Worm (Caenorhabditis elegans) whole organism, mixed stage, embryonic: ENCODE measurements around the gene ssna-1.
A peak's percentile ranks its signal among the peaks of the same experiment; 100 is the strongest.

Source experiments
- M03D4.4 ChIP-seq: sonication (generic microtip); optimal IDR thresholded peaks from 2 replicates; lab custom pipeline; 2017; ENCODE audit warnings: mild to moderate bottlenecking, missing genetic modification characterization, missing compliant biosample characterization
- bed-3 ChIP-seq: fragments of 200-800 bp; sonication (Bioruptor generic); optimal IDR thresholded peaks from 3 replicates; lab custom pipeline; 2018; ENCODE audit warnings: mild to moderate bottlenecking, missing genetic modification characterization, moderate library complexity, missing compliant biosample characterization
- blmp-1 ChIP-seq: fragments of 150-350 bp; optimal IDR thresholded peaks from 2 replicates; lab custom pipeline; 2014; ENCODE audit warnings: missing biosample characterization, missing genetic modification characterization
- ceh-39 ChIP-seq: fragments of 150-350 bp; optimal IDR thresholded peaks from 2 replicates; lab custom pipeline; 2014; ENCODE audit warnings: missing biosample characterization, missing genetic modification characterization
- ceh-43 ChIP-seq: fragments of 200-800 bp; sonication (Bioruptor generic); optimal IDR thresholded peaks from 2 replicates; lab custom pipeline; 2018; ENCODE audit warnings: mild to moderate bottlenecking, missing genetic modification characterization, moderate library complexity, missing compliant biosample characterization
- ceh-83 ChIP-seq: fragments of 200-800 bp; sonication (Bioruptor generic); optimal IDR thresholded peaks from 2 replicates; lab custom pipeline; 2018; ENCODE audit warnings: mild to moderate bottlenecking, missing genetic modification characterization, missing compliant biosample characterization
- ces-1 ChIP-seq: fragments of 150-350 bp; optimal IDR thresholded peaks from 2 replicates; lab custom pipeline; 2014; ENCODE audit warnings: missing biosample characterization, missing genetic modification reagents, missing genetic modification characterization
- cnd-1 ChIP-seq: fragments of 200-800 bp; sonication (Bioruptor generic); optimal IDR thresholded peaks from 2 replicates; lab custom pipeline; 2018; ENCODE audit warnings: mild to moderate bottlenecking, missing genetic modification characterization, missing compliant biosample characterization
- drap-1 ChIP-seq: fragments of 200-800 bp; sonication (Bioruptor generic); optimal IDR thresholded peaks from 3 replicates; lab custom pipeline; 2018; ENCODE audit warnings: mild to moderate bottlenecking, missing genetic modification characterization, missing compliant biosample characterization
- elt-1 ChIP-seq: sonication (generic microtip); optimal IDR thresholded peaks from 2 replicates; lab custom pipeline; 2017; ENCODE audit warnings: missing genetic modification characterization, mild to moderate bottlenecking, missing compliant biosample characterization, antibody characterized with exemption, moderate library complexity, borderline replicate concordance; ENCODE audit not compliant: insufficient read depth
- elt-3 ChIP-seq: fragments of 150-350 bp; optimal IDR thresholded peaks from 2 replicates; lab custom pipeline; 2014; ENCODE audit warnings: missing biosample characterization, missing genetic modification characterization
- flh-1 ChIP-seq: fragments of 200-800 bp; sonication (Bioruptor generic); optimal IDR thresholded peaks from 2 replicates; lab custom pipeline; 2018; ENCODE audit warnings: mild to moderate bottlenecking, missing genetic modification characterization, moderate library complexity, missing compliant biosample characterization
- ham-2 ChIP-seq: fragments of 200-800 bp; sonication (Bioruptor generic); optimal IDR thresholded peaks from 2 replicates; lab custom pipeline; 2018; ENCODE audit warnings: mild to moderate bottlenecking, missing genetic modification characterization, missing compliant biosample characterization
- hlh-1 ChIP-seq: fragments of 150-350 bp; optimal IDR thresholded peaks from 2 replicates; lab custom pipeline; 2014; ENCODE audit warnings: missing biosample characterization, missing genetic modification reagents, missing genetic modification characterization
- lin-13 ChIP-seq: fragments of 150-350 bp; optimal IDR thresholded peaks from 2 replicates; lab custom pipeline; 2014; ENCODE audit warnings: missing biosample characterization, missing genetic modification characterization
- lin-32 ChIP-seq: fragments of 200-800 bp; sonication (Bioruptor generic); optimal IDR thresholded peaks from 2 replicates; lab custom pipeline; 2018; ENCODE audit warnings: mild to moderate bottlenecking, missing genetic modification characterization, missing compliant biosample characterization
- lsy-2 ChIP-seq: fragments of 150-350 bp; optimal IDR thresholded peaks from 2 replicates; lab custom pipeline; 2014; ENCODE audit warnings: missing biosample characterization, missing genetic modification characterization
- mab-5 ChIP-seq: fragments of 150-350 bp; optimal IDR thresholded peaks from 2 replicates; lab custom pipeline; 2014; ENCODE audit warnings: missing biosample characterization, missing genetic modification characterization
- mep-1 ChIP-seq: fragments of 150-350 bp; optimal IDR thresholded peaks from 2 replicates; lab custom pipeline; 2017; ENCODE audit warnings: missing biosample characterization, missing genetic modification reagents, missing genetic modification characterization, inconsistent platforms
- mls-2 ChIP-seq: sonication (generic microtip); optimal IDR thresholded peaks from 2 replicates; lab custom pipeline; 2016; ENCODE audit warnings: mild to moderate bottlenecking, missing genetic modification characterization, moderate library complexity, missing compliant biosample characterization
- nhr-12 ChIP-seq: fragments of 150-350 bp; optimal IDR thresholded peaks from 2 replicates; lab custom pipeline; 2014; ENCODE audit warnings: missing biosample characterization, missing genetic modification characterization
- nhr-2 ChIP-seq: fragments of 150-350 bp; optimal IDR thresholded peaks from 2 replicates; lab custom pipeline; 2014; ENCODE audit warnings: missing biosample characterization, missing genetic modification characterization
- nhr-237 ChIP-seq: fragments of 150-350 bp; optimal IDR thresholded peaks from 2 replicates; lab custom pipeline; 2014; ENCODE audit warnings: missing biosample characterization, missing genetic modification characterization
- nhr-28 ChIP-seq: fragments of 150-350 bp; optimal IDR thresholded peaks from 2 replicates; lab custom pipeline; 2014; ENCODE audit warnings: missing biosample characterization, missing genetic modification characterization
- nhr-76 ChIP-seq: sonication (generic microtip); optimal IDR thresholded peaks from 2 replicates; lab custom pipeline; 2017; ENCODE audit warnings: missing biosample characterization, missing genetic modification characterization
- pha-4 ChIP-seq: fragments of 150-350 bp; optimal IDR thresholded peaks from 2 replicates; lab custom pipeline; 2018; ENCODE audit warnings: missing biosample characterization, missing genetic modification reagents, missing genetic modification characterization
- sem-2 ChIP-seq: fragments of 200-800 bp; sonication (Bioruptor generic); optimal IDR thresholded peaks from 2 replicates; lab custom pipeline; 2018; ENCODE audit warnings: mild to moderate bottlenecking, missing genetic modification characterization, missing compliant biosample characterization
- snpc-4 ChIP-seq: fragments of 150-350 bp; optimal IDR thresholded peaks from 2 replicates; lab custom pipeline; 2014; ENCODE audit warnings: missing biosample characterization, missing genetic modification characterization
- sptf-1 ChIP-seq: sonication (generic microtip); optimal IDR thresholded peaks from 2 replicates; lab custom pipeline; 2017; ENCODE audit warnings: mild to moderate bottlenecking, missing genetic modification characterization, moderate library complexity, missing compliant biosample characterization
- tbx-8 ChIP-seq: fragments of 200-800 bp; sonication (Bioruptor generic); optimal IDR thresholded peaks from 2 replicates; lab custom pipeline; 2018; ENCODE audit warnings: mild to moderate bottlenecking, missing genetic modification characterization, moderate library complexity, missing compliant biosample characterization
- unc-120 ChIP-seq: sonication (generic microtip); optimal IDR thresholded peaks from 2 replicates; lab custom pipeline; 2017; ENCODE audit warnings: missing genetic modification characterization, missing compliant biosample characterization; ENCODE audit not compliant: poor library complexity, severe bottlenecking
- unc-39 ChIP-seq: fragments of 150-350 bp; optimal IDR thresholded peaks from 2 replicates; lab custom pipeline; 2014; ENCODE audit warnings: missing biosample characterization, missing genetic modification characterization
- unc-62 ChIP-seq: fragments of 150-350 bp; optimal IDR thresholded peaks from 2 replicates; lab custom pipeline; 2014; ENCODE audit warnings: missing biosample characterization, missing genetic modification reagents, missing genetic modification characterization
- zip-8 ChIP-seq: fragments of 150-350 bp; optimal IDR thresholded peaks from 2 replicates; lab custom pipeline; 2014; ENCODE audit warnings: missing biosample characterization, missing genetic modification characterization
- ztf-11 ChIP-seq: fragments of 150-350 bp; optimal IDR thresholded peaks from 2 replicates; lab custom pipeline; 2014; ENCODE audit warnings: missing biosample characterization, missing genetic modification characterization

The ssna-1 gene

ce11 chrIV:386576-386975 lies 1.3 kb upstream of the ssna-1 start, which contains the start of gene T07A9.14:
Gene T07A9.14, plus strand, starts transcription at chrIV:386699.
- no peak for TF ChIP-seq unc-62 (GFP tag; lab: Kevin White, UChicago)
- no peak for TF ChIP-seq nhr-28
- TF ChIP-seq ham-2 (GFP tag; lab: Kevin White, UChicago), result no peak
- TF ChIP-seq ceh-39 (tag; lab: Kevin White, UChicago), result no peak
- TF ChIP-seq ztf-11, result no peak
- no peak for TF ChIP-seq mep-1
- no peak for TF ChIP-seq bed-3 (GFP tag; lab: Kevin White, UChicago)
- no peak for TF ChIP-seq blmp-1 (tag; lab: Kevin White, UChicago)
- TF ChIP-seq sem-2, result no peak
- TF ChIP-seq M03D4.4 (tag; lab: Kevin White, UChicago), result no peak
- TF ChIP-seq nhr-12 (tag; lab: Kevin White, UChicago), result no peak
- no peak for TF ChIP-seq flh-1
- TF ChIP-seq ceh-43 (GFP tag; lab: Kevin White, UChicago), result no peak

- no peak for TF ChIP-seq ham-2 (GFP tag; lab: Kevin White, UChicago)
- TF ChIP-seq elt-3 (tag; lab: Kevin White, UChicago), result no peak
- TF ChIP-seq unc-39 (tag; lab: Kevin White, UChicago), result no peak
- TF ChIP-seq flh-1, result no peak
- TF ChIP-seq pha-4 (tag; lab: Kevin White, UChicago), result no peak
- TF ChIP-seq snpc-4 (tag; lab: Kevin White, UChicago), result no peak
- TF ChIP-seq nhr-2 (tag; lab: Kevin White, UChicago), result no peak
- TF ChIP-seq ceh-83 (GFP tag; lab: Kevin White, UChicago), result no peak
- no peak for TF ChIP-seq M03D4.4 (tag; lab: Kevin White, UChicago)
- TF ChIP-seq unc-120 (tag; lab: Kevin White, UChicago), result no peak
- no peak for TF ChIP-seq bed-3 (GFP tag; lab: Kevin White, UChicago)
Observed at ce11 chrIV:387283-388048, 418 bp upstream of the ssna-1 start.

- TF ChIP-seq elt-1 (tag; lab: Kevin White, UChicago) (peak; percentile 14), sem-2 (peak; percentile 92), ham-2 (GFP tag; lab: Kevin White, UChicago) (peak; percentile 98), unc-62 (GFP tag; lab: Kevin White, UChicago) (peak; percentile 42), tbx-8 (peak; percentile 92), drap-1 (peak; percentile 97), elt-3 (tag; lab: Kevin White, UChicago) (no peak), nhr-237 (tag; lab: Kevin White, UChicago) (peak; percentile 91), ceh-83 (GFP tag; lab: Kevin White, UChicago) (peak; percentile 98), M03D4.4 (tag; lab: Kevin White, UChicago) (peak; percentile 98), lin-13 (tag; lab: Kevin White, UChicago) (peak; percentile 97), nhr-76 (tag; lab: Kevin White, UChicago) (peak; percentile 97), unc-120 (tag; lab: Kevin White, UChicago) (peak; percentile 98), zip-8 (tag; lab: Kevin White, UChicago) (no peak), ztf-11 (peak; percentile 95), bed-3 (GFP tag; lab: Kevin White, UChicago) (peak; percentile 93), ceh-43 (GFP tag; lab: Kevin White, UChicago) (peak; percentile 96), nhr-2 (tag; lab: Kevin White, UChicago) (peak; percentile 58), sptf-1 (tag; lab: Kevin White, UChicago) (peak; percentile 99), hlh-1 (tag; lab: Kevin White, UChicago) (peak; percentile 93), nhr-12 (tag; lab: Kevin White, UChicago) (peak; percentile 96), ceh-39 (tag; lab: Kevin White, UChicago) (peak; percentile 83), blmp-1 (tag; lab: Kevin White, UChicago) (peak; percentile 87), nhr-28 (no peak), mab-5 (tag; lab: Kevin White, UChicago) (peak; percentile 90), cnd-1 (tag; lab: Kevin White, UChicago) (peak; percentile 98), unc-39 (tag; lab: Kevin White, UChicago) (peak; percentile 76), snpc-4 (tag; lab: Kevin White, UChicago) (no peak), flh-1 (peak; percentile 93), mls-2 (tag; lab: Kevin White, UChicago) (peak; percentile 99), lsy-2 (peak; percentile 87), ces-1 (GFP tag; lab: Kevin White, UChicago) (peak; percentile 87), pha-4 (tag; lab: Kevin White, UChicago) (peak; percentile 98), lin-32 (GFP tag; lab: Kevin White, UChicago) (peak; percentile 95), mep-1 (peak; percentile 96)
Observed at ce11 chrIV:390279-390678, 2.4 kb downstream of the ssna-1 start, which contains the start of the genes ears-2 and uncp-18. Gene ears-2, minus strand, starts transcription at chrIV:390468. Gene uncp-18, plus strand, starts transcription at chrIV:390560.
